Worm (Caenorhabditis elegans): ENCODE data around the gene gei-3.

ce11 chrX:12754043-12754442 lies 59.4 kb downstream of the gei-3 start:
- TF ChIP-seq ztf-23 (GFP tag; IDR thresholded peaks at IDR 0.05) (no peak), T22C8.4 (GFP tag; IDR thresholded peaks at IDR 0.05) (no peak), tab-1 (GFP tag; IDR thresholded peaks at IDR 0.05) (no peak), ref-1 (GFP tag; conservative IDR thresholded peaks at IDR 0.05) (no peak), med-1 (GFP tag; optimal IDR thresholded peaks at IDR 0.05; ENCODE audit: insufficient read depth) (no peak), flt-1 (GFP tag; IDR thresholded peaks at IDR 0.05) (no peak), klf-2 (GFP tag; conservative IDR thresholded peaks at IDR 0.05) (no peak), ztf-29 (GFP tag; IDR thresholded peaks at IDR 0.05) (no peak)
